Worm (Caenorhabditis elegans) whole organism, L4/young adult: Measurements from ENCODE around the gene C05D11.5.
A peak's percentile ranks its signal among the peaks of the same experiment; 100 is the strongest.

ENCODE experiments used
- W03F9.2 ChIP-seq: fragments of 150-350 bp; optimal IDR thresholded peaks from 2 replicates; lab custom pipeline; 2014; ENCODE audit warnings: missing biosample characterization, missing genetic modification characterization
- dao-5 ChIP-seq: sonication (generic microtip); optimal IDR thresholded peaks from 2 replicates; lab custom pipeline; 2016; ENCODE audit warnings: missing genotype, missing genetic modification characterization, moderate library complexity, missing compliant biosample characterization
- him-1 ChIP-seq: sonication (generic microtip); optimal IDR thresholded peaks from 2 replicates; lab custom pipeline; 2016; ENCODE audit warnings: missing genotype, missing genetic modification reagents, missing genetic modification characterization, missing compliant biosample characterization

C05D11.5 gene

ce11 chrIII:6411914-6412313 lies at the start of gene C05D11.5:
Gene C05D11.5 (minus strand): TSS chrIII:6412014.
- TF ChIP-seq him-1 (tag; lab: Kevin White, UChicago) (no peak), dao-5 (tag; lab: Kevin White, UChicago) (no peak), W03F9.2 (tag; lab: Kevin White, UChicago) (no peak)

DNA sequence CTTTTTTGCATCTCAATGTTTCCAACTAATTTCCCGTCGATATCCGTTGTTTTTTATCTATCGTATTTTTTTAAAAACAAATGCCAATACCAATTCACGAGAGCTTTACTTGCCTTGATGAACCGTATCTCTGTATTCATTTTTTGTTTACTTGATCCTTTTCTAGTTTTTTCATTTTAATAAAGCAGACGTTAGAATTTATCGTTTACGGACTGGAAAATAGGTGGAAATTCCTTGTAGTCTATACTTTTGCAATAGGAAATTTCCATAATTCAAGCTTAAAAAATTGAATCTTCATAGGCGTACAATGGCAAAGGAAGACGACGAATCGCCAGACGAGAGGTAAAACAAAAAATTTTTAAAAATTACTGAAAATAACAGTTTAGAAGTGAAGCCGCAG lies 48.0 kb upstream of the C05D11.5 start, which contains the start of gene algn-1:
algn-1 (plus strand) TSS at position 301 of the 400 bp plus-strand sequence.
- TF ChIP-seq W03F9.2 (tag; lab: Kevin White, UChicago): no peak
- TF ChIP-seq him-1 (tag; lab: Kevin White, UChicago): no peak
- no peak for TF ChIP-seq dao-5 (tag; lab: Kevin White, UChicago)

ce11 chrIII:6454183-6454582 lies 42.4 kb upstream of the C05D11.5 start, which contains the start of gene jhdm-1:
Gene jhdm-1 (plus strand): TSS chrIII:6454483.
- TF ChIP-seq dao-5 (tag; lab: Kevin White, UChicago) (no peak), W03F9.2 (tag; lab: Kevin White, UChicago) (no peak), him-1 (tag; lab: Kevin White, UChicago) (no peak)

ce11 chrIII:6453665-6454064 lies 41.9 kb upstream of the C05D11.5 start:
- TF ChIP-seq him-1 (tag; lab: Kevin White, UChicago) (no peak), W03F9.2 (tag; lab: Kevin White, UChicago) (peak; percentile 81)

DNA sequence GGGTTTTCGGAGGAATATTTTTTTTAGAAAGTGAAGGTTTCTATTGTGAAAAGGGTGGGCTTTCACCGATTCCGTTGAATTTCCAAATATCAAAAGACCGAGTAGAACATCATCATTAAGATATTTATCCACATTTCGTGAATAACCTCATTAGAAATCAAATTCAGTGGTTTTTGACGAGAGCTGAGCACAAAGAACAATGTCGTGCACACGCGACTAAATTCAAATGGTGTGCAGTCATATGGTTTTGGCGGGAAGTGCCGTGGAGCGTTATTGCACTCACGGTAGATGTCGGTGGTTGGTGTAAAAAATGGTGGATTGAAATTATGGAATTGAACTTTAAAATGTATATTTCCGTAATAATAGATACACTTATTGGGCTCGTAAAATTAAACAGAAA lies 40.9 kb upstream of the C05D11.5 start:
- no peak for TF ChIP-seq dao-5 (tag; lab: Kevin White, UChicago)
- no peak for TF ChIP-seq him-1 (tag; lab: Kevin White, UChicago)
- no peak for TF ChIP-seq W03F9.2 (tag; lab: Kevin White, UChicago)

DNA sequence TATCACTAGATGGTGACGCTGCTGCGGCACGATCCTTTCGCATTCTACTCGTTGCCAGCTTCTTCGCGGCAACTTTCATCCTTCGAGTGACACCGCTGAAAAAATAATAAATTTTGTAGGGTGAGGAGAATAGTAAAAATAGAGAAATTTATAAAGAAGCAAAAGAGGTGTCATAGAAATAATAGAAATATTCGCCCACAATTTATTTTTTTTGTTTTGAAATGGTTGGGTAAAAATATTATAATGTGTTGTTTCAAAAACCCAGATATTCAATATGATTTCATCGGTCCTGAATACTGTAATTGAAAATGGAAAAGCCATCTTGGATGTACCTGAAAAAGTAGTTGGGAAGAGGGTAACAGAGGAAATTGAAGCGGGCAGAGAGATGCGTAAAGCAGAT lies 40.5 kb upstream of the C05D11.5 start, which contains the start of gene set-1:
set-1 (minus strand) TSS at position 101 of the 400 bp plus-strand sequence.
- TF ChIP-seq him-1 (tag; lab: Kevin White, UChicago): no peak
- TF ChIP-seq W03F9.2 (tag; lab: Kevin White, UChicago): no peak
- TF ChIP-seq dao-5 (tag; lab: Kevin White, UChicago): no peak

ce11 chrIII:6450596-6450995 lies 38.8 kb upstream of the C05D11.5 start, which contains the start of gene T26A5.6:
Gene T26A5.6 (minus strand): TSS chrIII:6450696.
- TF ChIP-seq him-1 (tag; lab: Kevin White, UChicago) (no peak), W03F9.2 (tag; lab: Kevin White, UChicago) (no peak), dao-5 (tag; lab: Kevin White, UChicago) (no peak)

DNA sequence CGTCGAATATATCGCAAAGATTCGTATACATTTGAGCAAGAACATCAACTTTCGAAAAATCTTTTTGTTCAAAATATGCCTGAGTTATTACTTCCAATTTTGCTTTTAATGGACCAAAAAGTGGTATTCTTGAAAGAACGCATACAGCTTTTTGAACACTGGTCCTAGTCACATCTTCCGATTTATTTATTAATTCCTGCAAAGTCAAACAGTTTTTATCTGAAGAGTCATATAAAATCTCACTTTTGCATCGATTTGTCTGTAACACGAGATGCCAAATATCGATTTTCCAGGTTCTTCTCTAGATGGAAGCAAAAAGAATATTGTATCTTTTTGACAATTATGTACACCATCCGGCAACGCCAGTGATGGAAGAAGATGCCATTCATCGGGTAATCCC lies 38.0 kb upstream of the C05D11.5 start:
- TF ChIP-seq W03F9.2 (tag; lab: Kevin White, UChicago): no peak
- TF ChIP-seq dao-5 (tag; lab: Kevin White, UChicago): no peak
- no peak for TF ChIP-seq him-1 (tag; lab: Kevin White, UChicago)

DNA sequence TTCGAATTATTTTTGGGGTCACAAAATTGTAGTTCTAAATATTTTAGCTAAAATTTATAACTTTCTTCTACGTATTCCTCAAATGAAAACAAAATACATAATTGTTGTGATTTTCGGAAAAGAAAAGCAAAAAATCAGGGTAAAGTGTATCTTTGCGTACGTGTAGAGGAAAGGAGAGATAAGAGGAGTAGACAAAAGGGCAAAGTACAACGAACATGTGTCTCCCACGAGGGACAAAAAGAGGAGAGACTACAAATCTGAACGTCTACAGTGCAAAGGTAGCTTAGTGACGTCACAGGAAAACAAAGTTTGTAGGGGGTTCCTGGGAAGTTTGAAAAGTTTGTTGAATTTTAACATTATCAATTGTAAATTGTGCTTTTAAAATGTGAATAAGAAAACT lies 35.7 kb upstream of the C05D11.5 start:
- TF ChIP-seq dao-5 (tag; lab: Kevin White, UChicago) (no peak), him-1 (tag; lab: Kevin White, UChicago) (no peak), W03F9.2 (tag; lab: Kevin White, UChicago) (no peak)

- TF ChIP-seq dao-5 (tag; lab: Kevin White, UChicago) (no peak), W03F9.2 (tag; lab: Kevin White, UChicago) (no peak), him-1 (tag; lab: Kevin White, UChicago) (no peak)
Observed at ce11 chrIII:6446807-6447206, 35.0 kb upstream of the C05D11.5 start, which contains the start of gene let-721. Gene let-721 (minus strand): TSS chrIII:6446907.

DNA sequence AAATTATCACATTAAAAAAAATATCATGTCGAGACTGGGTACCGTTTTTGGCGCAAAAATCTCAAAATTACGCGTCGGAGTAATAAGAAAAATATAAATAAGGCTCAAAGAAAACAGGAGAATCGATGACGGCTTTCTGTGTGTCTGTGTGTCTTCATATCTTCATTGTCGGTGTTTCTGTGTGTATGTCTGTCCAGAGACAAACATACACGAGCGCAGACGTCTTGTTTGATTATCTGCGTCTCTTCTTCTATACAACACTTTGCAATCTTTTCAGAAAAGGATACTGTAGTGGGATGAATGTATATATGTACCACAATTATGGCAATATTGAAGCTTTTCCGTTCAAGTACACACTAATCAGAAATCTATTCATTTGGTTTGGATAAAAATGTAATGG lies 32.5 kb upstream of the C05D11.5 start, which contains the start of gene C05D11.13:
C05D11.13 (minus strand) TSS at position 252 of the 400 bp plus-strand sequence.
- peak; percentile 65 for TF ChIP-seq W03F9.2 (tag; lab: Kevin White, UChicago)
- TF ChIP-seq dao-5 (tag; lab: Kevin White, UChicago): no peak

DNA sequence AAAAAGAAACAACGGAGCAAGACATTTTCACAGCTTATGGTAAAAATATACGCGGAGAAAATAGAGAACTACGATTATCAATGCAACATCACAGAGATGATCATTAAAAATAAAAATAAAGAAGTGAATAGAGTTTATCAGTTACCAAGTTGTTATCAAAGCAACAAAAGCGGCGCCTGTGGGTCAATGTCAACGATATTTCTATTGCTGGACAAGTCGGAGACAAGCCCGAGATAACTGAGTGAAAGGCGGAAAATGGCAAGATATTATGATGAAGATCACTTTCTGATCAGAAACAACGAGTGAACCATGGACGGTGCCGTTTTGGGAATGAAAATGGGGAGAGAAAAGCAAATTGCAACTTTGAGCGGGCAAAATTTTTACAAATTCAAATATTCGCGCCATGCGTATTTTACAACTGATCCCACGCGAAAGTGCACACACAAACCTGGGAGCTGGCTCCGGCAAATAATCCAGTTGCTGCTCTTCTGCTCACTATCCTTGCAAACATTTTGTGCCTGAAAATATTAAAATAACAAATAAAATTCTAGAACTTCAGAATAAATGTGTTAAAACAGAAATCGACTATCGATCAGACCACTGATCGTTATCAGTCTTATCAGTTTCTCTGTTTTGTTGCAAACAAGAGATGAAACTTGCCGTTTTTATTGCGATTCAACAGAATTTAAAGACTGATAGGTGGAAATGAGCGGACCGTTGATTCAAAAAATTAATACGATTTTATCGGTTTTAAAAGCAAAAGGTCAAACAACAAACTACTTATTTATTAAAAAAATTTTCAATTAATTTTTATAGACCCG lies 30.7 kb upstream of the C05D11.5 start, which contains the start of gene mel-32:
mel-32 (minus strand) TSS at position 696 of the 821 bp plus-strand sequence.
- TF ChIP-seq W03F9.2 (tag; lab: Kevin White, UChicago) (no peak), dao-5 (tag; lab: Kevin White, UChicago) (no peak), him-1 (tag; lab: Kevin White, UChicago) (no peak)

ce11 chrIII:6439854-6440253 lies 28.0 kb upstream of the C05D11.5 start:
- TF ChIP-seq W03F9.2 (tag; lab: Kevin White, UChicago) (no peak), him-1 (tag; lab: Kevin White, UChicago) (no peak), dao-5 (tag; lab: Kevin White, UChicago) (no peak)
